Fruit fly (Drosophila melanogaster) whole organism, larva: ENCODE data around the gene stumps.
A peak's percentile ranks its signal among the peaks of the same experiment; 100 is the strongest.

Experiments
- noc ChIP-seq: fragments of 200-800 bp; sonication (Bioruptor generic); optimal IDR thresholded peaks from 3 replicates; lab custom pipeline; 2019; ENCODE audit warnings: missing biosample characterization, mild to moderate bottlenecking, missing genetic modification characterization, moderate library complexity

Gene stumps

dm6 chr3R:14569411-14570107 lies 7.5 kb upstream of the stumps start, which contains the start of gene Cys:
TSS of gene Cys (minus strand) at chr3R:14569644.
- TF ChIP-seq noc = peak; percentile 36

dm6 chr3R:14574962-14575717 lies 1.9 kb upstream of the stumps start:
- TF ChIP-seq noc = peak; percentile 79

- no peak for TF ChIP-seq noc
These were observed 1.3 kb upstream of the stumps start, which contains the start of gene CG7987 for dm6 chr3R:14575718-14576187. TSS of gene CG7987 (minus strand) at chr3R:14575887.

dm6 chr3R:14576511-14576691 lies 616 bp upstream of the stumps start, which contains the start of gene CG44094:
TSS of gene CG44094 (minus strand) at chr3R:14576611.
- no peak for TF ChIP-seq noc

dm6 chr3R:14577803-14578493 lies 931 bp downstream of the stumps start:
- no peak for TF ChIP-seq noc

dm6 chr3R:14580045-14580579 lies 3.1 kb downstream of the stumps start:
- no peak for TF ChIP-seq noc

- no peak for TF ChIP-seq noc
These were observed 9.7 kb downstream of the stumps start for dm6 chr3R:14586480-14587443.

- TF ChIP-seq noc = no peak
These were observed 12.5 kb downstream of the stumps start for dm6 chr3R:14589483-14589882.

dm6 chr3R:14590753-14591535 lies 13.9 kb downstream of the stumps start:
- TF ChIP-seq noc = no peak

dm6 chr3R:14597935-14598424 lies 21.0 kb downstream of the stumps start:
- TF ChIP-seq noc = no peak

dm6 chr3R:14608892-14609692 lies 32.1 kb downstream of the stumps start, which contains the start of gene CG14853:
TSS of gene CG14853 (plus strand) at chr3R:14609642.
- TF ChIP-seq noc = no peak

dm6 chr3R:14622571-14622970 lies 45.6 kb downstream of the stumps start:
- no peak for TF ChIP-seq noc

dm6 chr3R:14624088-14624619 lies 47.1 kb downstream of the stumps start:
- no peak for TF ChIP-seq noc

dm6 chr3R:14624671-14625070 lies 47.7 kb downstream of the stumps start:
- no peak for TF ChIP-seq noc
